Comparison of ENCODE assay signal across 3 fruit fly cellular contexts in the genomic region with DNA sequence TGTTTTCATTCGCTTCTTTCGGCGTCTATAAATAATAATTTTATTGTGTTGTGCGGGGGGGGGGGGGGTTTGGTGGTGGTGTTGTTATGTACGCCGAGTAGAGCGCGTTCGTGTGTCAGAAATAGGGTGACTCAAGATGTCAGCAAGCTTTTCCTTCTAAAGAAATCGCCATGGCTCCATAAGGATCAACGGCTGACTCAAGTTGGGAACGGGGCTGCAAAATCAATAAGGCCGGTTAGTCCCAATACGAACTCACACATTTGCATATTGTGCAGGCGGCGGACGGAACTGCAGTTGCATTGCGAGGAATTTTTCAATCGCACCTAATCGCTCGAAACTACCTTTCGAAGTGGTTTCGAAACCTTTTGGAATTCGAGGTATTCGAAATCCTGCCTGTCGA.
TF ChIP-seq lines count a peak whose summit lies in the region.

No protein-coding gene starts in this region.

- no peak for TF ChIP-seq CTCF in whole organism, embryonic (GFP tag; optimal IDR thresholded peaks at IDR 0.05; lab: Kevin White, UChicago)

TF ChIP-seq in whole organism, embryonic, 481 proteins besides CTCF, POLR2A, EP300 and RAD21 (continues in another document):
- TF ChIP-seq pho (GFP tag; optimal IDR thresholded peaks at IDR 0.05; lab: Kevin White, UChicago): peak; percentile 36
- TF ChIP-seq CG18476 (GFP tag; optimal IDR thresholded peaks at IDR 0.05; lab: Kevin White, UChicago): no peak
- TF ChIP-seq CG8388 (GFP tag; optimal IDR thresholded peaks at IDR 0.05; lab: Kevin White, UChicago): no peak
- no peak for TF ChIP-seq CG30020 (tag; optimal IDR thresholded peaks at IDR 0.05; lab: Kevin White, UChicago)
- peak; percentile 6 for TF ChIP-seq fd96Cb (tag; optimal IDR thresholded peaks at IDR 0.05; lab: Kevin White, UChicago)
- no peak for TF ChIP-seq CG2202 (tag; optimal IDR thresholded peaks at IDR 0.05; lab: Kevin White, UChicago)
- TF ChIP-seq CG11696 (GFP tag; IDR thresholded peaks at IDR 0.05; lab: Robert Waterston, UW): no peak
- peak; percentile 34; the same call in 1 of the 2 replicates for TF ChIP-seq CG31224 (GFP tag; IDR thresholded peaks at IDR 0.05; lab: Robert Waterston, UW)
- no peak for TF ChIP-seq tna (GFP tag; IDR thresholded peaks at IDR 0.05; lab: Robert Waterston, UW; ENCODE audit: partially characterized antibody)
- no peak for TF ChIP-seq Hr78 (GFP tag; optimal IDR thresholded peaks at IDR 0.05; lab: Kevin White, UChicago)
- TF ChIP-seq PHDP (tag; optimal IDR thresholded peaks at IDR 0.05; lab: Kevin White, UChicago): peak; percentile 62
- TF ChIP-seq Camta (GFP tag; optimal IDR thresholded peaks at IDR 0.05; lab: Kevin White, UChicago): no peak
- no peak for TF ChIP-seq trem (tag; optimal IDR thresholded peaks at IDR 0.05; lab: Kevin White, UChicago)
- TF ChIP-seq Lhr (GFP tag; optimal IDR thresholded peaks at IDR 0.05; lab: Kevin White, UChicago): no peak
- peak; percentile 30; the same call in 1 of the 2 replicates for TF ChIP-seq gsb (GFP tag; IDR thresholded peaks at IDR 0.05; lab: Robert Waterston, UW)
- TF ChIP-seq mirr (GFP tag; optimal IDR thresholded peaks at IDR 0.05; lab: Kevin White, UChicago): no peak
- no peak for TF ChIP-seq Nf-YA (GFP tag; IDR thresholded peaks at IDR 0.05; lab: Robert Waterston, UW)
- peak; percentile 28 for TF ChIP-seq CG17359 (tag; optimal IDR thresholded peaks at IDR 0.05; lab: Kevin White, UChicago)
- TF ChIP-seq Antp (GFP tag; optimal IDR thresholded peaks at IDR 0.05; lab: Kevin White, UChicago): no peak
- no peak for TF ChIP-seq CG43689 (GFP tag; IDR thresholded peaks at IDR 0.05; lab: Robert Waterston, UW)
- peak; percentile 23 for TF ChIP-seq CG6854 (GFP tag; optimal IDR thresholded peaks at IDR 0.05; lab: Kevin White, UChicago)
- peak; percentile 50; the same call in 2 of the 3 replicates for TF ChIP-seq Dbx (GFP tag; IDR thresholded peaks at IDR 0.05; lab: Robert Waterston, UW)
- peak; percentile 65 for TF ChIP-seq CG15269 (tag; optimal IDR thresholded peaks at IDR 0.05; lab: Kevin White, UChicago)
- TF ChIP-seq pita (GFP tag; optimal IDR thresholded peaks at IDR 0.05; lab: Kevin White, UChicago): no peak
- no peak for TF ChIP-seq CG6813 (GFP tag; optimal IDR thresholded peaks at IDR 0.05; lab: Kevin White, UChicago)
- peak; percentile 37; the same call in 1 of the 2 replicates for TF ChIP-seq CG6689 (GFP tag; IDR thresholded peaks at IDR 0.05; lab: Robert Waterston, UW)
- TF ChIP-seq Drgx (GFP tag; IDR thresholded peaks at IDR 0.05; lab: Robert Waterston, UW): peak; percentile 72
- no peak; the same call in 1 of the 2 replicates for TF ChIP-seq CG9215 (GFP tag; IDR thresholded peaks at IDR 0.05; lab: Robert Waterston, UW)
- TF ChIP-seq ewg (GFP tag; optimal IDR thresholded peaks at IDR 0.05; lab: Kevin White, UChicago): no peak

TF ChIP-seq in whole organism, prepupa, 60 proteins besides CTCF, POLR2A, EP300 and RAD21:
- TF ChIP-seq svp (GFP tag; lab: Kevin White, UChicago) (peak; percentile 7), CG8119 (GFP tag; IDR thresholded peaks at IDR 0.05; lab: Robert Waterston, UW) (peak; percentile 55; the same call in 2 of the 3 replicates), Gug (GFP tag; IDR thresholded peaks at IDR 0.05; lab: Robert Waterston, UW) (no peak), CG3919 (GFP tag; optimal IDR thresholded peaks at IDR 0.05; lab: Kevin White, UChicago) (no peak), Eip78C (GFP tag; lab: Kevin White, UChicago) (no peak), dsx (GFP tag; optimal IDR thresholded peaks at IDR 0.05; lab: Kevin White, UChicago; ENCODE audit: poor library complexity, severe bottlenecking) (no peak), acj6 (GFP tag; optimal IDR thresholded peaks at IDR 0.05; lab: Kevin White, UChicago) (no peak), CG10669 (GFP tag; optimal IDR thresholded peaks at IDR 0.05; lab: Kevin White, UChicago) (no peak), Eip93F (GFP tag; optimal IDR thresholded peaks at IDR 0.05; lab: Kevin White, UChicago) (no peak), CG6163 (GFP tag; IDR thresholded peaks at IDR 0.05; lab: Robert Waterston, UW) (peak; percentile 24; the same call in 1 of the 3 replicates), Sox102F (GFP tag; optimal IDR thresholded peaks at IDR 0.05; lab: Kevin White, UChicago) (no peak), CG15336 (GFP tag; IDR thresholded peaks at IDR 0.05; lab: Robert Waterston, UW) (peak; percentile 69), CG6276 (GFP tag; optimal IDR thresholded peaks at IDR 0.05; lab: Kevin White, UChicago) (peak; percentile 37), eg (GFP tag; IDR thresholded peaks at IDR 0.05; lab: Robert Waterston, UW) (peak; percentile 81), CG16779 (tag; optimal IDR thresholded peaks at IDR 0.05; lab: Kevin White, UChicago) (no peak)

TF ChIP-seq in whole organism, pupa, 21 proteins besides CTCF, POLR2A, EP300 and RAD21:
- TF ChIP-seq D1 (tag; optimal IDR thresholded peaks at IDR 0.05; lab: Kevin White, UChicago) (no peak), CG10348 (GFP tag; IDR thresholded peaks at IDR 0.05; lab: Robert Waterston, UW) (no peak), CG17806 (tag; optimal IDR thresholded peaks at IDR 0.05; lab: Kevin White, UChicago) (no peak), CG15710 (tag; optimal IDR thresholded peaks at IDR 0.05; lab: Kevin White, UChicago) (no peak), fd96Ca (GFP tag; IDR thresholded peaks at IDR 0.05; lab: Robert Waterston, UW) (peak; percentile 77; the same call in 2 of the 3 replicates), CG4496 (GFP tag; IDR thresholded peaks at IDR 0.05; lab: Robert Waterston, UW) (peak; percentile 63; the same call in 2 of the 3 replicates), rn (GFP tag; IDR thresholded peaks at IDR 0.05; lab: Robert Waterston, UW) (no peak), CG34367 (tag; optimal IDR thresholded peaks at IDR 0.05; lab: Kevin White, UChicago) (no peak), EcR (GFP tag; optimal IDR thresholded peaks at IDR 0.05; lab: Kevin White, UChicago) (no peak), CG8301 (tag; optimal IDR thresholded peaks at IDR 0.05; lab: Kevin White, UChicago) (peak; percentile 53), CG8159 (tag; optimal IDR thresholded peaks at IDR 0.05; lab: Kevin White, UChicago) (no peak), Ets98B (GFP tag; IDR thresholded peaks at IDR 0.05; lab: Robert Waterston, UW) (peak; percentile 31; the same call in 1 of the 2 replicates), CG13204 (GFP tag; optimal IDR thresholded peaks at IDR 0.05; lab: Kevin White, UChicago) (no peak), CG32121 (GFP tag; IDR thresholded peaks at IDR 0.05; lab: Robert Waterston, UW) (peak; percentile 49), Snoo (tag; optimal IDR thresholded peaks at IDR 0.05; lab: Kevin White, UChicago) (no peak), CG14655 (GFP tag; optimal IDR thresholded peaks at IDR 0.05; lab: Kevin White, UChicago) (peak; percentile 35), CG12605 (GFP tag; IDR thresholded peaks at IDR 0.05; lab: Robert Waterston, UW) (peak; percentile 21; the same call in 1 of the 2 replicates), Pif1A (GFP tag; optimal IDR thresholded peaks at IDR 0.05; lab: Kevin White, UChicago) (no peak), Pif1B (GFP tag; optimal IDR thresholded peaks at IDR 0.05; lab: Kevin White, UChicago) (no peak), CG9948 (tag; optimal IDR thresholded peaks at IDR 0.05; lab: Kevin White, UChicago) (no peak), gl (tag; optimal IDR thresholded peaks at IDR 0.05; lab: Kevin White, UChicago) (no peak)
